Worm (Caenorhabditis elegans) whole organism, L4/young adult: ENCODE data around the gene H04D03.6.

Experiments used
- dao-5 ChIP-seq: sonication (generic microtip); optimal IDR thresholded peaks from 2 replicates; lab custom pipeline; 2016; ENCODE audit warnings: missing genotype, missing genetic modification characterization, moderate library complexity, missing compliant biosample characterization
- him-1 ChIP-seq: sonication (generic microtip); optimal IDR thresholded peaks from 2 replicates; lab custom pipeline; 2016; ENCODE audit warnings: missing genotype, missing genetic modification reagents, missing genetic modification characterization, missing compliant biosample characterization

DNA sequence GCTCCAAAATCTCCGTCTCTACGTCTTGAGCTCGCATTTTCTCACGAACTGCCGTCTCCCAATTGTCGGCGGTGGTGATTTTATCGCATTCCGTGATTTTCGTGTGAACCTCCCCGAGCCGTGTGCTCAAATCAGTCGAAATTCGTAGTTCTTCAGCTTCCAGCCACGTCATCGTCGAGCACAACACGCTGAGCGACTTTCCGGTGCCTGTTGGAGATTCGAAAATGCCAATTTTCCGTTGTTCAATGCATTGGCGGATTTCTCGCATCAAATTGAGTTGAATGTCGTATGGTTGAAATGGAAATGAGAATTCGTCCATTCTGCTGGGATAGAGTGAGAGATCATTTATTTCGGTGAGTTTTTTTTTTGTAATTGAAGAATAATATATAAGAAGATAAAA lies 33.8 kb downstream of the H04D03.6 start, which contains the start of the genes M03C11.3 and chl-1:
- TF ChIP-seq him-1 (tag; lab: Kevin White, UChicago), result no peak
- no peak for TF ChIP-seq dao-5 (tag; lab: Kevin White, UChicago)
